Worm (Caenorhabditis elegans): ENCODE results near the gene sucl-1.

sucl-1 gene

DNA sequence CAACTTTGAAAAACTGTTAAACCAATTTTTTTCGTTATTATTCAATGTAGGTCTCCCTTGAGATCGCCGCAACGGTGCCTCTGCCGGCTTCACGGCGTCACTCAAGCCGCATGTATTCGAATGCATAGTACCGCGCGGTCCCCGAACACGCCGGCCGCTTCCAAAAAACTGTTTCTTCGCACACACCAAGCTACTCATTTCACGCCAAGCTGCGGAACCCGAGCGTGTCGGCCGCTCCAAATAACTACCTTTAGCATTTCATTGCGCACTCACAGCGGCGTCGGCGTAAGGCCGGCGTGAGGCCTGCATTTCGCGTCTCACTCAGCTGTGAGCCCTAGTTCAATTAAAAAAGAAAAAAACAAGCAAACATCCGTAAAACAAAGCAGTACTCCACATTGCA, 2.8 kb downstream of the sucl-1 start:
- TF ChIP-seq nhr-10 (tag; optimal IDR thresholded peaks at IDR 0.05) (no peak), dve-1 (tag; optimal IDR thresholded peaks at IDR 0.05; ENCODE audit: insufficient read depth) (no peak), hmg-1.1 (GFP tag; IDR thresholded peaks at IDR 0.05) (peak; percentile 35; the same call in 1 of the 2 replicates), set-16 (GFP tag; IDR thresholded peaks at IDR 0.05) (peak; percentile 69), unc-39 (tag; optimal IDR thresholded peaks at IDR 0.05) (no peak), mes-2 (tag; optimal IDR thresholded peaks at IDR 0.05; ENCODE audit: poor library complexity, severe bottlenecking) (peak; percentile 41), egl-43 (GFP tag; IDR thresholded peaks at IDR 0.05) (peak; percentile 37; the same call in 1 of the 2 replicates), dpl-1 (GFP tag; optimal IDR thresholded peaks at IDR 0.05) (no peak), T26A8.4 (GFP tag; IDR thresholded peaks at IDR 0.05) (peak; percentile 8; the same call in 1 of the 2 replicates), nhr-76 (tag; optimal IDR thresholded peaks at IDR 0.05) (no peak), zfp-3 (GFP tag; conservative IDR thresholded peaks at IDR 0.05) (no peak), nhr-111 (GFP tag; optimal IDR thresholded peaks at IDR 0.05) (no peak), pqm-1 (tag; optimal IDR thresholded peaks at IDR 0.05) (no peak), nhr-42 (GFP tag; IDR thresholded peaks at IDR 0.05) (0 out of 2 replicates have a peak, but pooled peaks have one; percentile 39)

DNA sequence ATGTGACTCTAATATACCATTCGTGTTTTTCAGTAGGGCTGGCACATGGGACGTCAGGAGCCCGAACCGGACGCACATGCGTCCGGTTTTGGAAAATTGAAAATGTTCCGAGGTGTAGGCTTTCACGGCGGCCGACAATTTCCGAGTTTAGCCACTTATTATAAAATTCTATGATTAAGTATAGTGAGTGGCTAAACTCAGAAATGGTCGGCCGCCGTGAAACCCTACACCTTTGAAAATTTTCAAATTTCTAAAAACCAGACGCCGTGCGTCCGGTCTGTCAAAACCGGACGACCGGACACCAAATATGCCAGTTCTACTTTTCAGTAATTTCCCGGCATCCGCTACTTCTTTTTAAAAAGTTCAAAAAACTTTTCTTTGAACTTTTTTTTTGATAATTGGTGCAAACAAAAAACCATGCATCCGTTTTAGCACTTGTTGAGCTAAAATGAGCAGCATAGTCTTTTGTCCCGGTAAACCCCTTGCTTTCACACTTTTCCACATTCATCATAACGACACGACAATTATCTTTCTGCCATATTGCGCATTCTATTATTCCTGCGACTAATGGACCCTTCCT, 3.9 kb downstream of the sucl-1 start:
- peak in 1 of 2 experiments; percentile 91 for TF ChIP-seq unc-62 (GFP tag; optimal IDR thresholded peaks at IDR 0.05 in 1 of 2)
- TF ChIP-seq unc-62 (tag; optimal IDR thresholded peaks at IDR 0.05), result no peak
- no peak for TF ChIP-seq zag-1 (tag; optimal IDR thresholded peaks at IDR 0.05)

DNA sequence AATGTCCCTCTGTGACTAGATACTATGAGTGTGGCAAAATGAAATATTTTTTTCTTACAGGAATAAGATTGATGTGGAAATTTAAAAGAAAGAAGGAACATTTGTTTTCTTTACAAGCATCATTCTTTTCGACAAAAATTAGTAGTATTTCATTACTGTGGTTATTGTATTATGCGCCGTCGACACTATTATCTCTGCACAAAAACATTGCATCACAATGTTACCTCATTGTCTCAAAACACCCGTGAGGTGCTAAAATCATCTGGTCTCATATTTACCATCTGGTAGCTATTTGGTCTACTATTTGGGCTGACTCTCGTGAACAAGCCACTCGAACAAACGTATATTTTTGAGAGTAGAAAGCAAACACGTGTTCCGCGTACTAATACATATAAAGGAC, 5.7 kb downstream of the sucl-1 start:
- TF ChIP-seq nhr-102 (tag; optimal IDR thresholded peaks at IDR 0.05) (no peak), egl-27 (tag; optimal IDR thresholded peaks at IDR 0.05) (no peak), skn-1 (tag; optimal IDR thresholded peaks at IDR 0.05) (no peak), vab-7 (GFP tag; IDR thresholded peaks at IDR 0.05) (no peak), nhr-76 (tag; optimal IDR thresholded peaks at IDR 0.05) (no peak), ama-1 (optimal IDR thresholded peaks at IDR 0.05) (no peak), aha-1 (tag) (no peak), lir-3 (tag; optimal IDR thresholded peaks at IDR 0.05) (no peak), daf-12 (tag; optimal IDR thresholded peaks at IDR 0.05) (no peak), zip-11 (GFP tag; IDR thresholded peaks at IDR 0.05) (no peak), ceh-62 (tag; optimal IDR thresholded peaks at IDR 0.05) (no peak)

DNA sequence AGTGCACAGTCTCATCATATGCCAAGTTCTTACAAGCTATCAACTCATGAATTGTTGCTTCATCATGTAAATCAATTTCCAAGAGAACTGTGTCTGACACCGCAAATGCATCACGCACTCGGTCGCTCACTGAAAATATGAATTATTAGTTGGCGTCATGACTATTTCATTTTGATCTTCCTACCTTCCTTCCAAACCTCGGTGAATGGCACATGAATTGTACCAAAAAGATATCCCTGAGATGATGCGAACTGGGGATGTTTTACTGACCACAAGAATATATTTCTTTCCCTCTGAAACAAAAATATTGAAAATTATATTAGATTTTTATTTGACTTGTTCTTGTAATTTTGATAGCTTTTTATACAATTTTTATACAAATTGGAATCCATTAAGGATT, 6.3 kb downstream of the sucl-1 start:
- TF ChIP-seq ceh-28 (tag; optimal IDR thresholded peaks at IDR 0.05) (no peak), aha-1 (tag) (peak; percentile 89), unc-62 (GFP tag; optimal IDR thresholded peaks at IDR 0.05 in 1 of 2) (peak in 1 of 2 experiments; percentile 68), unc-62 (tag; optimal IDR thresholded peaks at IDR 0.05) (no peak)

DNA sequence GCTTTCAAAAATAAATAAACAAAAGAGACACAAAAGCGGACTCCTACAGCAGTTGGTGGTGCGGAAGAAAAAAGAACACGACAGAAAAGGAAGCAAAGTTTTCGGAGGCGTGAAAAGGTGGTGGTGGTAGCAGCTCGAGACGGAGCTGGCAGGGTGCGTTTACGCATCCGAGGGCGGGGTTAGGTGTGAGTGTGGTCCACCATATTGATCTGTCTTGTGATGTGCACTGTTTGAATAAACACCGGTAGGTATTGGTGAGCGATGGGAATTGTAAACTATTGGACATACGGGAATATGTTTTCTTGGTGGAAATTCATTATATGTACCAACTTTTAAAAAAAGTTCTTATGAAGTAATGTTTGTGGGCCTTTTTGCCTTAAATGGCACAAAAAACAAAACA, 7.2 kb downstream of the sucl-1 start, which contains the start of gene C05G5.5:
Gene C05G5.5, minus strand, starts transcription at position 101 of the 400 bp plus-strand sequence.
- no peak for TF ChIP-seq daf-12 (tag; optimal IDR thresholded peaks at IDR 0.05)
- TF ChIP-seq unc-62 (GFP tag; optimal IDR thresholded peaks at IDR 0.05 in 1 of 2), result no peak
- TF ChIP-seq unc-62 (tag; optimal IDR thresholded peaks at IDR 0.05), result no peak
- TF ChIP-seq nhr-102 (tag; optimal IDR thresholded peaks at IDR 0.05), result no peak
- no peak for TF ChIP-seq nhr-11 (tag; optimal IDR thresholded peaks at IDR 0.05)

DNA sequence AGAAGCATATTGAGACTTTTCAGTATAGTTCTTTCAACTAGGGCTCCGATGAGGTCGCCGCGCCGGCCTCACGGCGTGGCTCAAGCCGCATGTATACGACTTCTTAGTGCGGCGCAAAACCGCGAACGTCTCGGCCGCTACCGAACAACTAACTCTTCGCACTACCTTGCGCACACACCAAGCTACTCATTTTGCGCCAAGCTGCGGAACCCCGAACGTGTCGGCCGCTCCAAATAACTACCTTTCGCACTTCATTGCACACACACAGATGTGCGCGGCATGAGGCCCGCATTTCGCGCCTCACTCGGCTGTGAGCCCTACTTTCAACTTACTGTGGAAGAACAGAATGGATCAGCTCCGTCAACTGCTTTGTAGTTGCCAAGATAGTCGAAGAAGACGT, 14.0 kb downstream of the sucl-1 start:
- TF ChIP-seq snpc-1.2 (GFP tag; IDR thresholded peaks at IDR 0.05) (peak; percentile 63; the same call in 1 of the 2 replicates), madf-5 (GFP tag; IDR thresholded peaks at IDR 0.05) (0 out of 4 replicates have a peak, but pooled peaks of 1 of the 2 experiments have one; percentile 49), ces-1 (GFP tag; optimal IDR thresholded peaks at IDR 0.05) (no peak), ceh-32 (tag; optimal IDR thresholded peaks at IDR 0.05; ENCODE audit: poor library complexity) (no peak), set-16 (GFP tag; IDR thresholded peaks at IDR 0.05) (peak; percentile 59; the same call in 1 of the 2 replicates), F26F4.8 (GFP tag; conservative IDR thresholded peaks at IDR 0.05) (no peak), hlh-11 (tag; optimal IDR thresholded peaks at IDR 0.05) (no peak), nhr-102 (tag; optimal IDR thresholded peaks at IDR 0.05) (no peak), gei-8 (GFP tag; optimal IDR thresholded peaks at IDR 0.05) (no peak)
